Worm (Caenorhabditis elegans) whole organism, young adult: ENCODE results near the gene ZC487.2.

Experiments used
- B0019.2 ChIP-seq: fragments of 200-800 bp; sonication (Bioruptor generic); conservative IDR thresholded peaks from 2 replicates; pipeline ENCODE4 v1.3.6; 2022; ENCODE audit warnings: missing genetic modification reagents, missing genetic modification characterization, missing compliant biosample characterization
- B0261.1 ChIP-seq: sonication (generic microtip); optimal IDR thresholded peaks from 2 replicates; lab custom pipeline; 2016; ENCODE audit warnings: mild to moderate bottlenecking, missing genetic modification characterization, moderate library complexity, missing compliant biosample characterization
- B0336.3 ChIP-seq: fragments of 200-800 bp; sonication (Bioruptor generic); IDR thresholded peaks from 2 replicates; pipeline ENCODE4 v1.3.6; 2022; ENCODE audit warnings: missing genetic modification characterization, missing compliant biosample characterization
- C06A6.2 ChIP-seq: fragments of 200-800 bp; sonication (Bioruptor generic); conservative IDR thresholded peaks from 2 replicates; pipeline ENCODE4 v1.3.6; 2022; ENCODE audit warnings: missing genetic modification characterization, missing compliant biosample characterization
- D2030.7 ChIP-seq: fragments of 200-800 bp; sonication (Bioruptor generic); IDR thresholded peaks from 2 replicates; pipeline ENCODE4 v1.3.6; 2022; ENCODE audit warnings: missing genetic modification reagents, missing genetic modification characterization, missing compliant biosample characterization
- F33H1.4 ChIP-seq: fragments of 200-800 bp; sonication (Bioruptor generic); IDR thresholded peaks from 2 replicates; pipeline ENCODE4 v1.3.6; 2022; ENCODE audit warnings: missing genetic modification reagents, missing genetic modification characterization, missing compliant biosample characterization
- F39B2.1 ChIP-seq: fragments of 200-800 bp; sonication (Bioruptor generic); IDR thresholded peaks from 2 replicates; pipeline ENCODE4 v1.3.6; 2022; ENCODE audit warnings: missing genetic modification reagents, missing genetic modification characterization, missing compliant biosample characterization
- Y79H2A.3 ChIP-seq: fragments of 200-800 bp; sonication (Bioruptor generic); conservative IDR thresholded peaks from 2 replicates; pipeline ENCODE4 v1.3.6; 2022; ENCODE audit warnings: missing genetic modification reagents, missing genetic modification characterization, missing compliant biosample characterization
- Y95B8A.8 ChIP-seq: fragments of 200-800 bp; sonication (Bioruptor generic); IDR thresholded peaks from 2 replicates; pipeline ENCODE4 v1.3.6; 2022; ENCODE audit warnings: missing genetic modification reagents, missing genetic modification characterization, missing compliant biosample characterization
- ZK185.1 ChIP-seq: sonication (generic microtip); optimal IDR thresholded peaks from 2 replicates; lab custom pipeline; 2016; ENCODE audit warnings: mild to moderate bottlenecking, missing genetic modification characterization, missing compliant biosample characterization; ENCODE audit not compliant: poor library complexity, severe bottlenecking
- akir-1 ChIP-seq: fragments of 200-800 bp; sonication (Bioruptor generic); optimal IDR thresholded peaks from 2 replicates; lab custom pipeline; 2018; ENCODE audit warnings: mild to moderate bottlenecking, missing genetic modification characterization, moderate library complexity, missing compliant biosample characterization
- attf-5 ChIP-seq: fragments of 200-800 bp; sonication (Bioruptor generic); optimal IDR thresholded peaks from 2 replicates; lab custom pipeline; 2018; ENCODE audit warnings: mild to moderate bottlenecking, missing genetic modification characterization, missing compliant biosample characterization
- attf-6 ChIP-seq: fragments of 200-800 bp; sonication (Bioruptor generic); IDR thresholded peaks from 2 replicates; pipeline ENCODE4 v1.3.6; 2022; ENCODE audit warnings: missing genetic modification reagents, missing genetic modification characterization, missing compliant biosample characterization
- ceh-27 ChIP-seq: fragments of 200-800 bp; sonication (Bioruptor generic); optimal IDR thresholded peaks from 2 replicates; lab custom pipeline; 2018; ENCODE audit warnings: mild to moderate bottlenecking, missing genetic modification characterization, moderate library complexity, missing compliant biosample characterization
- ceh-40 ChIP-seq: fragments of 200-800 bp; sonication (Bioruptor generic); IDR thresholded peaks from 2 replicates; pipeline ENCODE4 v1.3.6; 2022; ENCODE audit warnings: missing genetic modification characterization, missing compliant biosample characterization
- chd-7 ChIP-seq: sonication (generic microtip); optimal IDR thresholded peaks from 2 replicates; lab custom pipeline; 2016; ENCODE audit warnings: mild to moderate bottlenecking, missing genetic modification characterization, moderate library complexity, missing compliant biosample characterization
- dox-1 ChIP-seq: fragments of 200-800 bp; sonication (Bioruptor generic); IDR thresholded peaks from 2 replicates; pipeline ENCODE4 v1.3.6; 2022; ENCODE audit warnings: missing genetic modification reagents, missing genetic modification characterization, missing compliant biosample characterization
- dpff-1 ChIP-seq: sonication (generic microtip); optimal IDR thresholded peaks from 2 replicates; lab custom pipeline; 2017; ENCODE audit warnings: mild to moderate bottlenecking, missing genetic modification characterization, missing compliant biosample characterization
- dpl-1 ChIP-seq: fragments of 150-350 bp; optimal IDR thresholded peaks from 2 replicates; lab custom pipeline; 2014; ENCODE audit warnings: missing biosample characterization, missing genetic modification reagents, missing genetic modification characterization
- efl-1 ChIP-seq: fragments of 150-350 bp; optimal IDR thresholded peaks from 2 replicates; lab custom pipeline; 2014; ENCODE audit warnings: missing biosample characterization, missing genetic modification reagents, missing genetic modification characterization
- lin-26 ChIP-seq: fragments of 200-800 bp; sonication (Bioruptor generic); IDR thresholded peaks from 2 replicates; pipeline ENCODE4 v1.3.6; 2022; ENCODE audit warnings: missing genetic modification reagents, missing genetic modification characterization, missing compliant biosample characterization
- lin-54 ChIP-seq: fragments of 200-800 bp; sonication (Bioruptor generic); optimal IDR thresholded peaks from 2 replicates; lab custom pipeline; 2018; ENCODE audit warnings: mild to moderate bottlenecking, missing genetic modification characterization, missing compliant biosample characterization
- lsl-1 ChIP-seq: fragments of 200-800 bp; sonication (Bioruptor generic); optimal IDR thresholded peaks from 2 replicates; lab custom pipeline; 2018; ENCODE audit warnings: mild to moderate bottlenecking, missing genetic modification characterization, moderate library complexity, missing compliant biosample characterization
- madf-6 ChIP-seq: fragments of 200-800 bp; sonication (Bioruptor generic); IDR thresholded peaks from 2 replicates; pipeline ENCODE4 v1.3.6; 2022; ENCODE audit warnings: missing genetic modification reagents, missing genetic modification characterization, missing compliant biosample characterization
- madf-8 ChIP-seq: fragments of 200-800 bp; sonication (Bioruptor generic); conservative IDR thresholded peaks from 2 replicates; pipeline ENCODE4 v1.3.6; 2022; ENCODE audit warnings: missing genetic modification reagents, missing genetic modification characterization, missing compliant biosample characterization
- mcd-1 ChIP-seq: fragments of 200-800 bp; sonication (Bioruptor generic); IDR thresholded peaks from 2 replicates; pipeline ENCODE4 v1.3.6; 2022; ENCODE audit warnings: missing genetic modification reagents, missing genetic modification characterization, missing compliant biosample characterization
- mes-4 ChIP-seq: sonication (generic microtip); optimal IDR thresholded peaks from 2 replicates; lab custom pipeline; 2016; ENCODE audit warnings: missing genotype, missing genetic modification characterization, missing compliant biosample characterization
- pbrm-1 ChIP-seq: fragments of 200-800 bp; sonication (Bioruptor generic); IDR thresholded peaks from 2 replicates; pipeline ENCODE4 v1.3.6; 2022; ENCODE audit warnings: missing genetic modification reagents, missing genetic modification characterization, missing compliant biosample characterization
- rcor-1 ChIP-seq: fragments of 200-800 bp; sonication (Bioruptor generic); IDR thresholded peaks from 2 replicates; pipeline ENCODE4 v1.3.6; 2022; ENCODE audit warnings: missing genetic modification reagents, missing genetic modification characterization, missing compliant biosample characterization
- snpc-1.3 ChIP-seq: sonication (generic microtip); optimal IDR thresholded peaks from 2 replicates; lab custom pipeline; 2017; ENCODE audit warnings: missing genetic modification characterization, mild to moderate bottlenecking, missing compliant biosample characterization, antibody characterized with exemption, moderate library complexity, missing genotype, missing genetic modification reagents; ENCODE audit not compliant: insufficient read depth
- snpc-3.4 ChIP-seq: sonication (generic microtip); optimal IDR thresholded peaks from 2 replicates; lab custom pipeline; 2017; ENCODE audit warnings: missing genetic modification characterization, mild to moderate bottlenecking, missing compliant biosample characterization, antibody characterized with exemption, moderate library complexity, missing genotype, missing genetic modification reagents
- snpc-4 ChIP-seq, 5 experiments: fragments of 150-350 bp in 1 of 5; sonication (generic microtip) in 4 of 5; optimal IDR thresholded peaks; 2 replicates each; lab custom pipeline; 2014 to 2018; ENCODE audit warnings: missing genetic modification characterization in 5 of 5, missing biosample characterization in 3 of 5, antibody characterized with exemption in 2 of 5, mild to moderate bottlenecking in 2 of 5, missing compliant biosample characterization in 2 of 5, missing genotype in 2 of 5, moderate library complexity in 2 of 5, missing genetic modification reagents in 1 of 5
- somi-1 ChIP-seq: fragments of 200-800 bp; sonication (Bioruptor generic); optimal IDR thresholded peaks from 2 replicates; lab custom pipeline; 2018; ENCODE audit warnings: mild to moderate bottlenecking, missing genetic modification characterization, missing compliant biosample characterization
- unc-62 ChIP-seq: fragments of 150-350 bp; optimal IDR thresholded peaks from 2 replicates; lab custom pipeline; 2014; ENCODE audit warnings: missing biosample characterization, missing genetic modification reagents, missing genetic modification characterization
- xnd-1 ChIP-seq: sonication (generic microtip); optimal IDR thresholded peaks from 2 replicates; lab custom pipeline; 2016; ENCODE audit warnings: missing genotype, missing genetic modification reagents, missing genetic modification characterization, missing compliant biosample characterization
- ztf-22 ChIP-seq: fragments of 200-800 bp; sonication (Bioruptor generic); optimal IDR thresholded peaks from 2 replicates; lab custom pipeline; 2018; ENCODE audit warnings: mild to moderate bottlenecking, missing genetic modification characterization, moderate library complexity, missing compliant biosample characterization
- ztf-26 ChIP-seq: sonication (generic microtip); optimal IDR thresholded peaks from 2 replicates; lab custom pipeline; 2017; ENCODE audit warnings: missing genetic modification characterization, missing compliant biosample characterization

ZC487.2 gene

ce11 chrV:6704482-6704881 is 17.8 kb downstream of the ZC487.2 start:
- TF ChIP-seq unc-62 = no peak
- no peak for TF ChIP-seq ztf-26
- no peak for TF ChIP-seq mes-4 (tag; lab: Kevin White, UChicago)
- peak; percentile 25 for TF ChIP-seq xnd-1
- TF ChIP-seq Y95B8A.8 (GFP tag; lab: Robert Waterston, UW) = 0 out of 2 replicates have a peak, but pooled peaks have one; percentile 7
- no peak for TF ChIP-seq akir-1
- TF ChIP-seq madf-6 (GFP tag; lab: Robert Waterston, UW) = peak; percentile 55; the same call in 1 of the 2 replicates
- TF ChIP-seq ZK185.1 = no peak
- peak; percentile 28; the same call in 1 of the 2 replicates for TF ChIP-seq lin-26 (GFP tag; lab: Robert Waterston, UW)
- no peak for TF ChIP-seq dpff-1 (tag; lab: Kevin White, UChicago)
- TF ChIP-seq attf-5 = no peak
- no peak for TF ChIP-seq chd-7 (tag; lab: Kevin White, UChicago)
- TF ChIP-seq B0336.3 (GFP tag; lab: Robert Waterston, UW) = peak; percentile 58; the same call in 1 of the 2 replicates

ce11 chrV:6702692-6703091 is 19.6 kb downstream of the ZC487.2 start, which contains the start of gene era-1:
Gene era-1, plus strand, starts transcription at chrV:6703057.
- TF ChIP-seq lin-54 (GFP tag; lab: Kevin White, UChicago) = peak; percentile 10
- peak; percentile 12 for TF ChIP-seq snpc-1.3 (tag; lab: Kevin White, UChicago)
- TF ChIP-seq D2030.7 (GFP tag; lab: Robert Waterston, UW) = 0 out of 2 replicates have a peak, but pooled peaks have one; percentile 35
- peak; percentile 90 for TF ChIP-seq madf-6 (GFP tag; lab: Robert Waterston, UW)
- TF ChIP-seq dox-1 = 0 out of 2 replicates have a peak, but pooled peaks have one; percentile 21
- no peak for TF ChIP-seq C06A6.2
- TF ChIP-seq lsl-1 (GFP tag; lab: Kevin White, UChicago) = peak; percentile 92
- TF ChIP-seq ztf-22 (GFP tag; lab: Kevin White, UChicago) = no peak
- no peak for TF ChIP-seq Y95B8A.8 (GFP tag; lab: Robert Waterston, UW)
- TF ChIP-seq pbrm-1 (GFP tag; lab: Robert Waterston, UW) = no peak
- TF ChIP-seq F33H1.4 (GFP tag; lab: Robert Waterston, UW) = peak; percentile 82
- no peak for TF ChIP-seq F39B2.1
- peak; percentile 77 for TF ChIP-seq efl-1 (GFP tag; lab: Kevin White, UChicago)
- no peak for TF ChIP-seq B0261.1 (tag; lab: Kevin White, UChicago)
- no peak for TF ChIP-seq snpc-4 (GFP tag; optimal IDR thresholded peaks at IDR 0.05; lab: Kevin White, UChicago)
- no peak for TF ChIP-seq snpc-4 (tag; optimal IDR thresholded peaks at IDR 0.05; lab: Kevin White, UChicago)
- TF ChIP-seq snpc-3.4 (tag; lab: Kevin White, UChicago) = peak; percentile 27
- no peak for TF ChIP-seq B0019.2 (GFP tag; lab: Robert Waterston, UW)
- TF ChIP-seq madf-8 (GFP tag; lab: Robert Waterston, UW) = peak; percentile 67
- 0 out of 2 replicates have a peak, but pooled peaks have one; percentile 8 for TF ChIP-seq rcor-1 (GFP tag; lab: Robert Waterston, UW)
- peak; percentile 61 for TF ChIP-seq dpl-1 (GFP tag; lab: Kevin White, UChicago)
- peak; percentile 83 for TF ChIP-seq xnd-1

ce11 chrV:6699833-6700232 is 22.4 kb downstream of the ZC487.2 start:
- TF ChIP-seq ceh-27 (no peak), mcd-1 (no peak), dox-1 (no peak), somi-1 (no peak), lin-54 (GFP tag; lab: Kevin White, UChicago) (no peak), attf-6 (GFP tag; lab: Robert Waterston, UW) (no peak), F39B2.1 (no peak), ceh-40 (GFP tag; lab: Robert Waterston, UW) (no peak), Y79H2A.3 (GFP tag; lab: Robert Waterston, UW) (no peak)
